2 fruit fly cellular contexts compared by ENCODE assay signal in genomic region chrX:13542084-13542483, dm6.
TF ChIP-seq lines count a peak whose summit lies in the region.

No protein-coding gene starts in this region.

TF ChIP-seq in whole organism, 6 proteins besides CTCF, POLR2A, EP300 and RAD21:
- TF ChIP-seq EcR (GFP tag; optimal IDR thresholded peaks at IDR 0.05; lab: Kevin White, UChicago) (no peak), Dll (optimal IDR thresholded peaks at IDR 0.05; lab: Kevin White, UChicago) (peak; percentile 79)

TF ChIP-seq in whole organism, wandering third instar larva, 38 proteins besides CTCF, POLR2A, EP300 and RAD21:
- peak; percentile 76 for TF ChIP-seq Vsx2 (GFP tag; optimal IDR thresholded peaks at IDR 0.05; lab: Kevin White, UChicago; ENCODE audit: partially characterized antibody)
- TF ChIP-seq dsf (GFP tag; optimal IDR thresholded peaks at IDR 0.05; lab: Kevin White, UChicago; ENCODE audit: borderline replicate concordance), result no peak
